Worm (Caenorhabditis elegans) whole organism, L1 larva: Measurements from ENCODE around the gene nhr-70.
A peak's percentile ranks its signal among the peaks of the same experiment; 100 is the strongest.

Experiments used
- aly-2 ChIP-seq: fragments of 150-350 bp; optimal IDR thresholded peaks from 2 replicates; lab custom pipeline; 2014; ENCODE audit warnings: missing biosample characterization, missing genetic modification characterization
- ama-1 ChIP-seq: fragments of 150-350 bp; optimal IDR thresholded peaks from 2 replicates; lab custom pipeline; 2014
- blmp-1 ChIP-seq: fragments of 150-350 bp; optimal IDR thresholded peaks from 2 replicates; lab custom pipeline; 2014; ENCODE audit warnings: missing biosample characterization, missing genetic modification characterization
- ceh-63 ChIP-seq: fragments of 200-800 bp; sonication (Bioruptor generic); optimal IDR thresholded peaks from 2 replicates; lab custom pipeline; 2018; ENCODE audit warnings: mild to moderate bottlenecking, missing genetic modification characterization, missing compliant biosample characterization
- ceh-8 ChIP-seq: fragments of 200-800 bp; sonication (Bioruptor generic); optimal IDR thresholded peaks from 2 replicates; lab custom pipeline; 2018; ENCODE audit warnings: mild to moderate bottlenecking, missing genetic modification characterization, moderate library complexity, missing compliant biosample characterization
- ceh-82 ChIP-seq, 3 experiments: fragments of 150-350 bp in 1 of 3; sonication (generic microtip) in 2 of 3; optimal IDR thresholded peaks; 2 replicates each; lab custom pipeline; 2014 to 2017; ENCODE audit warnings: missing biosample characterization in 3 of 3, missing genetic modification characterization in 3 of 3
- ceh-88 ChIP-seq: fragments of 200-800 bp; sonication (Bioruptor generic); IDR thresholded peaks from 2 replicates; pipeline ENCODE4 v1.3.6; 2022; ENCODE audit warnings: missing genetic modification characterization, missing compliant biosample characterization
- ceh-90 ChIP-seq: sonication (generic microtip); optimal IDR thresholded peaks from 2 replicates; lab custom pipeline; 2016; ENCODE audit warnings: missing genetic modification characterization, missing compliant biosample characterization
- dpl-1 ChIP-seq, 3 experiments: fragments of 150-350 bp in 2 of 3; sonication (generic microtip) in 1 of 3; optimal IDR thresholded peaks; 2 replicates each; lab custom pipeline; 2014 to 2017; ENCODE audit warnings: missing biosample characterization in 3 of 3, missing genetic modification characterization in 3 of 3, missing genetic modification reagents in 3 of 3
- efl-1 ChIP-seq, 4 experiments: fragments of 150-350 bp; optimal IDR thresholded peaks in 3 of 4; peaks in 1 of 4; 1 replicate in 1 of 4; 2 replicates in 3 of 4; lab custom pipeline; 2014; ENCODE audit warnings: missing biosample characterization in 2 of 4, missing genetic modification characterization in 2 of 4, missing genetic modification reagents in 2 of 4
- egl-13 ChIP-seq: sonication (generic microtip); optimal IDR thresholded peaks from 2 replicates; lab custom pipeline; 2016; ENCODE audit warnings: missing genotype, missing genetic modification reagents, missing genetic modification characterization, missing compliant biosample characterization
- egl-27 ChIP-seq, 2 experiments: fragments of 150-350 bp in 1 of 2; sonication (generic microtip); optimal IDR thresholded peaks; 3 replicates each; lab custom pipeline; 2017 to 2018; ENCODE audit warnings: missing biosample characterization in 2 of 2, missing genetic modification characterization in 2 of 2, missing genetic modification reagents in 2 of 2
- elt-3 ChIP-seq, 6 experiments: fragments of 150-350 bp in 1 of 6; sonication (generic microtip); optimal IDR thresholded peaks; 2 replicates each; lab custom pipeline; 2017 to 2018; ENCODE audit warnings: missing biosample characterization in 6 of 6, missing genetic modification characterization in 6 of 6, inconsistent platforms in 1 of 6
- fkh-8 ChIP-seq: sonication (generic microtip); optimal IDR thresholded peaks from 2 replicates; lab custom pipeline; 2016; ENCODE audit warnings: mild to moderate bottlenecking, missing genetic modification characterization, missing compliant biosample characterization
- fos-1 ChIP-seq: fragments of 150-350 bp; optimal IDR thresholded peaks from 2 replicates; lab custom pipeline; 2014; ENCODE audit warnings: missing biosample characterization, missing genetic modification characterization
- grh-1 ChIP-seq: fragments of 200-800 bp; sonication (Bioruptor generic); IDR thresholded peaks from 2 replicates; pipeline ENCODE4 v1.3.6; 2022; ENCODE audit warnings: missing genetic modification reagents, missing genetic modification characterization, missing compliant biosample characterization
- hlh-17 ChIP-seq: fragments of 200-800 bp; sonication (Bioruptor generic); optimal IDR thresholded peaks from 2 replicates; lab custom pipeline; 2018; ENCODE audit warnings: missing genetic modification characterization, mild to moderate bottlenecking, missing compliant biosample characterization, moderate library complexity, borderline replicate concordance
- hlh-4 ChIP-seq: sonication (generic microtip); optimal IDR thresholded peaks from 2 replicates; lab custom pipeline; 2016; ENCODE audit warnings: mild to moderate bottlenecking, missing genetic modification characterization, missing compliant biosample characterization
- hpl-2 ChIP-seq: fragments of 150-350 bp; optimal IDR thresholded peaks from 2 replicates; lab custom pipeline; 2014; ENCODE audit warnings: missing biosample characterization, missing genetic modification reagents, missing genetic modification characterization
- irx-1 ChIP-seq: sonication (generic microtip); optimal IDR thresholded peaks from 2 replicates; lab custom pipeline; 2016; ENCODE audit warnings: missing genetic modification characterization, missing compliant biosample characterization
- isw-1 ChIP-seq: fragments of 200-800 bp; sonication (Bioruptor generic); IDR thresholded peaks from 2 replicates; pipeline ENCODE4 v1.3.6; 2022; ENCODE audit warnings: missing genetic modification characterization, missing compliant biosample characterization
- jun-1 ChIP-seq: fragments of 150-350 bp; optimal IDR thresholded peaks from 2 replicates; lab custom pipeline; 2014; ENCODE audit warnings: missing biosample characterization, missing genetic modification reagents, missing genetic modification characterization
- lin-14 ChIP-seq: fragments of 200-800 bp; sonication (Bioruptor generic); optimal IDR thresholded peaks from 2 replicates; lab custom pipeline; 2018; ENCODE audit warnings: mild to moderate bottlenecking, missing genetic modification characterization, moderate library complexity, missing compliant biosample characterization
- lir-3 ChIP-seq: sonication (generic microtip); optimal IDR thresholded peaks from 2 replicates; lab custom pipeline; 2016; ENCODE audit warnings: mild to moderate bottlenecking, missing genetic modification characterization, moderate library complexity, missing compliant biosample characterization; ENCODE audit not compliant: poor library complexity
- lsy-2 ChIP-seq, 2 experiments: fragments of 150-350 bp; optimal IDR thresholded peaks; 2 replicates each; lab custom pipeline; 2014; ENCODE audit warnings: missing biosample characterization in 2 of 2, missing genetic modification characterization in 2 of 2
- nhr-11 ChIP-seq: fragments of 150-350 bp; optimal IDR thresholded peaks from 2 replicates; lab custom pipeline; 2014; ENCODE audit warnings: missing biosample characterization, missing genetic modification characterization
- nhr-12 ChIP-seq: sonication (generic microtip); optimal IDR thresholded peaks from 2 replicates; lab custom pipeline; 2017; ENCODE audit warnings: missing biosample characterization, missing genetic modification characterization
- nhr-19 ChIP-seq: fragments of 200-800 bp; sonication (Bioruptor generic); conservative IDR thresholded peaks from 2 replicates; pipeline ENCODE4 v1.3.6; 2022; ENCODE audit warnings: missing genetic modification characterization, missing compliant biosample characterization
- nhr-20 ChIP-seq: sonication (generic microtip); optimal IDR thresholded peaks from 2 replicates; lab custom pipeline; 2016; ENCODE audit warnings: mild to moderate bottlenecking, missing genetic modification characterization, missing compliant biosample characterization
- nhr-47 ChIP-seq: sonication (generic microtip); optimal IDR thresholded peaks from 2 replicates; lab custom pipeline; 2016; ENCODE audit warnings: mild to moderate bottlenecking, missing genetic modification characterization, moderate library complexity, missing compliant biosample characterization
- nhr-76 ChIP-seq: sonication (generic microtip); optimal IDR thresholded peaks from 2 replicates; lab custom pipeline; 2017; ENCODE audit warnings: missing biosample characterization, missing genetic modification characterization
- nhr-85 ChIP-seq: sonication (generic microtip); peaks from one replicate; lab custom pipeline; 2016; ENCODE audit warnings: missing genetic modification characterization, inconsistent platforms, missing compliant biosample characterization
- nhr-90 ChIP-seq: sonication (generic microtip); optimal IDR thresholded peaks from 2 replicates; lab custom pipeline; 2016; ENCODE audit warnings: mild to moderate bottlenecking, missing genetic modification characterization, missing compliant biosample characterization; ENCODE audit not compliant: poor library complexity
- rnt-1 ChIP-seq: sonication (generic microtip); optimal IDR thresholded peaks from 2 replicates; lab custom pipeline; 2016; ENCODE audit warnings: mild to moderate bottlenecking, missing genetic modification characterization, moderate library complexity, missing compliant biosample characterization
- tbx-2 ChIP-seq: sonication (generic microtip); optimal IDR thresholded peaks from 2 replicates; lab custom pipeline; 2016; ENCODE audit warnings: missing genetic modification characterization, missing compliant biosample characterization
- tlp-1 ChIP-seq: fragments of 150-350 bp; optimal IDR thresholded peaks from 2 replicates; lab custom pipeline; 2014; ENCODE audit warnings: missing biosample characterization, missing genetic modification characterization
- unc-30 ChIP-seq: sonication (generic microtip); optimal IDR thresholded peaks from 2 replicates; lab custom pipeline; 2017; ENCODE audit warnings: missing biosample characterization, missing genetic modification characterization
- unc-86 ChIP-seq: sonication (generic microtip); optimal IDR thresholded peaks from 2 replicates; lab custom pipeline; 2016; ENCODE audit warnings: missing genetic modification characterization, missing compliant biosample characterization
- unc-98 ChIP-seq: fragments of 200-800 bp; sonication (Bioruptor generic); IDR thresholded peaks from 2 replicates; pipeline ENCODE4 v1.3.6; 2022; ENCODE audit warnings: missing genetic modification characterization, missing compliant biosample characterization
- vab-15 ChIP-seq: sonication (generic microtip); optimal IDR thresholded peaks from 2 replicates; lab custom pipeline; 2017; ENCODE audit warnings: missing genotype, mild to moderate bottlenecking, missing genetic modification characterization, missing compliant biosample characterization
- xbp-1 ChIP-seq: sonication (generic microtip); optimal IDR thresholded peaks from 2 replicates; lab custom pipeline; 2016; ENCODE audit warnings: missing genetic modification characterization, missing compliant biosample characterization
- ztf-11 ChIP-seq, 2 experiments: sonication (generic microtip); optimal IDR thresholded peaks; 2 replicates each; lab custom pipeline; 2016 to 2017; ENCODE audit warnings: missing genetic modification characterization in 2 of 2, missing biosample characterization in 1 of 2, missing compliant biosample characterization in 1 of 2

Gene nhr-70

ce11 chrV:18638367-18638873 is 22.0 kb downstream of the nhr-70 start, which contains the start of gene col-42:
col-42 (plus strand) TSS chrV:18638484.
- TF ChIP-seq tlp-1 (tag; lab: Kevin White, UChicago) = no peak
- TF ChIP-seq grh-1 (GFP tag; lab: Robert Waterston, UW) = peak; percentile 21; the same call in 1 of the 2 replicates
- TF ChIP-seq ceh-88 (GFP tag; lab: Robert Waterston, UW) = peak; percentile 31; the same call in 1 of the 2 replicates

ce11 chrV:18639074-18639473 is 22.7 kb downstream of the nhr-70 start:
- TF ChIP-seq unc-30 (no peak), ztf-11 (tag; optimal IDR thresholded peaks at IDR 0.05; lab: Kevin White, UChicago) (no peak), ceh-8 (peak; percentile 51)

- peak in 1 of 6 experiments; percentile 61 for TF ChIP-seq elt-3 (tag; optimal IDR thresholded peaks at IDR 0.05; lab: Kevin White, UChicago)
- TF ChIP-seq dpl-1 (GFP tag; optimal IDR thresholded peaks at IDR 0.05; lab: Kevin White, UChicago) = no peak
- no peak for TF ChIP-seq hlh-17 (GFP tag; lab: Kevin White, UChicago)
- peak; percentile 4 for TF ChIP-seq fos-1 (tag; lab: Kevin White, UChicago)
- TF ChIP-seq lir-3 (tag; lab: Kevin White, UChicago) = no peak
- peak; percentile 78 for TF ChIP-seq nhr-19 (GFP tag; lab: Robert Waterston, UW)
- TF ChIP-seq egl-13 (tag; lab: Kevin White, UChicago) = no peak
- peak; percentile 78 for TF ChIP-seq ama-1
- no peak for TF ChIP-seq isw-1 (GFP tag; lab: Robert Waterston, UW)
- no peak for TF ChIP-seq unc-30
- TF ChIP-seq nhr-11 (tag; lab: Kevin White, UChicago) = no peak
- TF ChIP-seq nhr-76 (tag; lab: Kevin White, UChicago) = no peak
- TF ChIP-seq ceh-90 (tag; lab: Kevin White, UChicago) = no peak
- TF ChIP-seq jun-1 (tag; lab: Kevin White, UChicago) = no peak
- no peak for TF ChIP-seq nhr-12 (tag; lab: Kevin White, UChicago)
- TF ChIP-seq xbp-1 (tag; lab: Kevin White, UChicago) = no peak
- TF ChIP-seq fkh-8 = no peak
- peak; percentile 19 for TF ChIP-seq nhr-20 (tag; lab: Kevin White, UChicago)
- TF ChIP-seq tbx-2 (tag; lab: Kevin White, UChicago) = peak; percentile 12
- TF ChIP-seq lsy-2 (tag; optimal IDR thresholded peaks at IDR 0.05; lab: Kevin White, UChicago) = peak in 1 of 2 experiments; percentile 2
- no peak for TF ChIP-seq ceh-63 (GFP tag; lab: Kevin White, UChicago)
- no peak for TF ChIP-seq lin-14 (GFP tag; lab: Kevin White, UChicago)
- no peak for TF ChIP-seq irx-1 (tag; lab: Kevin White, UChicago)
- no peak for TF ChIP-seq nhr-47 (tag; lab: Kevin White, UChicago)
- no peak for TF ChIP-seq unc-86 (tag; lab: Kevin White, UChicago)
- no peak for TF ChIP-seq ceh-82 (tag; optimal IDR thresholded peaks at IDR 0.05; lab: Kevin White, UChicago)
- TF ChIP-seq blmp-1 (tag; lab: Kevin White, UChicago) = peak; percentile 2
- no peak for TF ChIP-seq hlh-4 (tag; lab: Kevin White, UChicago)
- TF ChIP-seq egl-27 (tag; optimal IDR thresholded peaks at IDR 0.05; lab: Kevin White, UChicago) = no peak
- TF ChIP-seq efl-1 (optimal IDR thresholded peaks at IDR 0.05; lab: Kevin White, UChicago) = peak; percentile 1 to 18
- peak in 1 of 2 experiments; percentile 86 for TF ChIP-seq efl-1 (GFP tag; optimal IDR thresholded peaks at IDR 0.05 in 1 of 2; lab: Kevin White, UChicago)
- TF ChIP-seq nhr-90 (tag; lab: Kevin White, UChicago) = peak; percentile 58
- no peak for TF ChIP-seq rnt-1
- TF ChIP-seq ceh-8 = no peak
- TF ChIP-seq aly-2 (tag; lab: Kevin White, UChicago) = peak; percentile 82
- no peak for TF ChIP-seq hpl-2 (GFP tag; lab: Kevin White, UChicago)
- no peak for TF ChIP-seq vab-15 (tag; lab: Kevin White, UChicago)
- TF ChIP-seq unc-98 (GFP tag; lab: Robert Waterston, UW) = no peak
- peak; percentile 84 for TF ChIP-seq nhr-85 (tag; lab: Kevin White, UChicago)
Observed at ce11 chrV:18639601-18640354, 23.4 kb downstream of the nhr-70 start, which contains the start of gene egas-1. egas-1 (plus strand) TSS chrV:18640304.
